Fruit fly (Drosophila melanogaster) whole organism, prepupa: ENCODE measurements around the gene sip2.

Experiments used
- CG10631 ChIP-seq: fragments of 200-800 bp; sonication (Bioruptor generic); optimal IDR thresholded peaks from 2 replicates; lab custom pipeline; 2016; ENCODE audit warnings: missing biosample characterization, missing genetic modification characterization
- CG16779 ChIP-seq: fragments of 200-800 bp; sonication (Bioruptor generic); optimal IDR thresholded peaks from 3 replicates; lab custom pipeline; 2017; ENCODE audit warnings: missing biosample characterization, mild to moderate bottlenecking, missing genetic modification characterization
- CG32006 ChIP-seq: fragments of 200-800 bp; sonication (Bioruptor generic); optimal IDR thresholded peaks from 3 replicates; lab custom pipeline; 2017; ENCODE audit warnings: missing biosample characterization, mild to moderate bottlenecking, missing genetic modification characterization
- CG6163 ChIP-seq: fragments of 200-800 bp; sonication (Bioruptor generic); IDR thresholded peaks from 3 replicates; pipeline ENCODE4 v1.3.6; 2022; ENCODE audit warnings: missing biosample characterization, missing genetic modification characterization
- Lpt ChIP-seq: fragments of 200-800 bp; sonication (Bioruptor generic); optimal IDR thresholded peaks from 3 replicates; lab custom pipeline; 2016; ENCODE audit warnings: missing biosample characterization, missing genetic modification characterization
- OdsH ChIP-seq: fragments of 200-800 bp; sonication (Bioruptor generic); optimal IDR thresholded peaks from 3 replicates; lab custom pipeline; 2016; ENCODE audit warnings: missing biosample characterization, missing genetic modification characterization
- ss ChIP-seq, 2 experiments: fragments of 200-800 bp; sonication (Bioruptor generic); optimal IDR thresholded peaks; 2 replicates in 1 of 2; 3 replicates in 1 of 2; lab custom pipeline; 2017 to 2018; ENCODE audit warnings: mild to moderate bottlenecking in 2 of 2, missing biosample characterization in 2 of 2, missing genetic modification characterization in 2 of 2, moderate library complexity in 1 of 2

dm6 chr2L:6939698-6940097 is 24.2 kb downstream of the sip2 start:
- TF ChIP-seq CG32006 = no peak
- no peak for TF ChIP-seq CG6163 (GFP tag; lab: Robert Waterston, UW)
- TF ChIP-seq Lpt (GFP tag; lab: Kevin White, UChicago) = no peak
- TF ChIP-seq CG10631 (GFP tag; lab: Kevin White, UChicago) = no peak
- TF ChIP-seq CG16779 = no peak
- TF ChIP-seq ss (GFP tag; optimal IDR thresholded peaks at IDR 0.05; lab: Kevin White, UChicago) = no peak
- no peak for TF ChIP-seq OdsH (GFP tag; lab: Kevin White, UChicago)
